Fruit fly (Drosophila melanogaster) whole organism, embryonic: Measurements from ENCODE around the gene CG43737.

Experiments
- ATbp ChIP-seq: fragments of 200-800 bp; sonication (Bioruptor generic); optimal IDR thresholded peaks from 2 replicates; lab custom pipeline; 2017; ENCODE audit warnings: missing biosample characterization, mild to moderate bottlenecking, missing genetic modification characterization, missing genetic modification reagents
- Atf-2 ChIP-seq: fragments of 200-800 bp; sonication (Bioruptor generic); optimal IDR thresholded peaks from 2 replicates; lab custom pipeline; 2016; ENCODE audit warnings: missing biosample characterization, missing genetic modification characterization
- Awh ChIP-seq: fragments of 200-800 bp; sonication (Bioruptor generic); IDR thresholded peaks from 2 replicates; pipeline ENCODE4, ENCODE4 v1.3.6; 2022; ENCODE audit warnings: missing biosample characterization, missing genetic modification characterization
- Bteb2 ChIP-seq: fragments of 200-800 bp; sonication (Bioruptor generic); optimal IDR thresholded peaks from 2 replicates; lab custom pipeline; 2016; ENCODE audit warnings: missing biosample characterization, missing genetic modification characterization
- CG10267 ChIP-seq: fragments of 200-800 bp; sonication (Bioruptor generic); optimal IDR thresholded peaks from 2 replicates; lab custom pipeline; 2018; ENCODE audit warnings: missing biosample characterization, mild to moderate bottlenecking, missing genetic modification characterization, moderate library complexity
- CG11093 ChIP-seq: fragments of 200-800 bp; sonication (Bioruptor generic); IDR thresholded peaks from 3 replicates; pipeline ENCODE4 v1.3.6; 2022; ENCODE audit warnings: missing biosample characterization, missing genetic modification characterization
- CG12104 ChIP-seq: fragments of 200-800 bp; sonication (Bioruptor generic); optimal IDR thresholded peaks from 3 replicates; lab custom pipeline; 2016; ENCODE audit warnings: missing biosample characterization, missing genetic modification characterization
- CG12769 ChIP-seq: fragments of 200-800 bp; sonication (Bioruptor generic); optimal IDR thresholded peaks from 2 replicates; lab custom pipeline; 2019; ENCODE audit warnings: missing biosample characterization, mild to moderate bottlenecking, missing genetic modification characterization, moderate library complexity
- CG14050 ChIP-seq: fragments of 200-800 bp; sonication (Bioruptor generic); IDR thresholded peaks from 3 replicates; pipeline ENCODE4 v1.3.6; 2022; ENCODE audit warnings: missing biosample characterization, missing genetic modification characterization
- CG1647 ChIP-seq: fragments of 200-800 bp; sonication (Bioruptor generic); optimal IDR thresholded peaks from 3 replicates; lab custom pipeline; 2016; ENCODE audit warnings: missing biosample characterization, missing genetic modification characterization
- CG30403 ChIP-seq: fragments of 200-800 bp; sonication (Bioruptor generic); optimal IDR thresholded peaks from 3 replicates; lab custom pipeline; 2016; ENCODE audit warnings: missing biosample characterization, missing genetic modification characterization
- CG31224 ChIP-seq: fragments of 200-800 bp; sonication (Bioruptor generic); IDR thresholded peaks from 2 replicates; pipeline ENCODE4 v1.3.6; 2022; ENCODE audit warnings: missing biosample characterization, missing genetic modification characterization
- CG4404 ChIP-seq: fragments of 200-800 bp; sonication (Bioruptor generic); IDR thresholded peaks from 2 replicates; pipeline ENCODE4 v1.3.6; 2022; ENCODE audit warnings: missing biosample characterization, missing genetic modification characterization
- CG6689 ChIP-seq: fragments of 200-800 bp; sonication (Bioruptor generic); IDR thresholded peaks from 2 replicates; pipeline ENCODE4 v1.3.6; 2022; ENCODE audit warnings: missing biosample characterization, missing genetic modification characterization
- CG8290 ChIP-seq, 3 experiments: fragments of 200-800 bp; sonication (Bioruptor generic); optimal IDR thresholded peaks; 2 replicates each; lab custom pipeline; 2016 to 2019; ENCODE audit warnings: missing biosample characterization in 3 of 3, missing genetic modification characterization in 3 of 3, mild to moderate bottlenecking in 2 of 3, moderate library complexity in 1 of 3
- CG8478 ChIP-seq: fragments of >200 bp; optimal IDR thresholded peaks from 2 replicates; lab custom pipeline; 2018
- CG9437 ChIP-seq: fragments of 200-800 bp; sonication (Bioruptor generic); optimal IDR thresholded peaks from 2 replicates; lab custom pipeline; 2018; ENCODE audit warnings: missing biosample characterization, mild to moderate bottlenecking, missing genetic modification characterization
- CG9727 ChIP-seq: fragments of 200-800 bp; sonication (Bioruptor generic); optimal IDR thresholded peaks from 3 replicates; lab custom pipeline; 2017; ENCODE audit warnings: missing biosample characterization, mild to moderate bottlenecking, missing genetic modification characterization
- Dek ChIP-seq: fragments of 200-800 bp; sonication (Bioruptor generic); optimal IDR thresholded peaks from 3 replicates; lab custom pipeline; 2019; ENCODE audit warnings: missing biosample characterization, mild to moderate bottlenecking, missing genetic modification characterization, moderate library complexity
- Dfd ChIP-seq, 2 experiments: fragments of >200 bp; optimal IDR thresholded peaks; 2 replicates each; lab custom pipeline; 2017; ENCODE audit warnings: missing biosample characterization in 2 of 2, missing genetic modification characterization in 2 of 2
- Doc3 ChIP-seq: fragments of 200-800 bp; sonication (Bioruptor generic); IDR thresholded peaks from 3 replicates; pipeline ENCODE4 v1.3.6; 2022; ENCODE audit warnings: missing biosample characterization, missing genetic modification characterization; ENCODE audit not compliant: partially characterized antibody
- Elba2 ChIP-seq: fragments of 200-800 bp; sonication (Bioruptor generic); optimal IDR thresholded peaks from 3 replicates; lab custom pipeline; 2016; ENCODE audit warnings: missing biosample characterization, missing genetic modification characterization
- HmgZ ChIP-seq: fragments of 200-800 bp; sonication (Bioruptor generic); optimal IDR thresholded peaks from 2 replicates; lab custom pipeline; 2018; ENCODE audit warnings: missing biosample characterization, mild to moderate bottlenecking, missing genetic modification characterization
- MBD-R2 ChIP-seq: fragments of 200-800 bp; sonication (Bioruptor generic); IDR thresholded peaks from 2 replicates; pipeline ENCODE4 v1.3.6; 2022; ENCODE audit warnings: missing biosample characterization, missing genetic modification characterization
- MTF-1 ChIP-seq: fragments of 200-800 bp; sonication (Bioruptor generic); optimal IDR thresholded peaks from 2 replicates; lab custom pipeline; 2018; ENCODE audit warnings: missing biosample characterization, mild to moderate bottlenecking, missing genetic modification characterization, borderline replicate concordance
- Mes4 ChIP-seq: fragments of 200-800 bp; sonication (Bioruptor generic); optimal IDR thresholded peaks from 2 replicates; lab custom pipeline; 2016; ENCODE audit warnings: missing biosample characterization, missing genetic modification characterization
- NK7.1 ChIP-seq: fragments of 200-800 bp; sonication (Bioruptor generic); optimal IDR thresholded peaks from 3 replicates; lab custom pipeline; 2016; ENCODE audit warnings: missing biosample characterization, missing genetic modification characterization
- Rx ChIP-seq: fragments of 200-800 bp; sonication (Bioruptor generic); IDR thresholded peaks from 2 replicates; pipeline ENCODE4 v1.3.6; 2022; ENCODE audit warnings: missing biosample characterization, missing genetic modification characterization
- Stat92E ChIP-seq, 3 experiments: fragments of >200 bp in 2 of 3; fragments of 200-800 bp in 1 of 3; sonication (Bioruptor generic) in 1 of 3; optimal IDR thresholded peaks; 2 replicates each; lab custom pipeline; 2017 to 2019; ENCODE audit warnings: missing biosample characterization in 3 of 3, missing genetic modification characterization in 3 of 3, mild to moderate bottlenecking in 1 of 3, moderate library complexity in 1 of 3
- Xrp1 ChIP-seq: fragments of 200-800 bp; sonication (Bioruptor generic); IDR thresholded peaks from 2 replicates; pipeline ENCODE4 v1.3.6; 2022; ENCODE audit warnings: missing biosample characterization, missing genetic modification characterization
- crc ChIP-seq: fragments of 200-800 bp; sonication (Bioruptor generic); optimal IDR thresholded peaks from 2 replicates; lab custom pipeline; 2016; ENCODE audit warnings: missing biosample characterization, missing genetic modification characterization
- cwo ChIP-seq: fragments of 200-800 bp; sonication (Bioruptor generic); optimal IDR thresholded peaks from 3 replicates; lab custom pipeline; 2017; ENCODE audit warnings: missing biosample characterization, missing genetic modification characterization, mild to moderate bottlenecking, moderate library complexity, missing genetic modification reagents
- dysf ChIP-seq: fragments of 200-800 bp; sonication (Bioruptor generic); IDR thresholded peaks from 3 replicates; pipeline ENCODE4 v1.3.6; 2022; ENCODE audit warnings: missing biosample characterization, missing genetic modification characterization
- en ChIP-seq: fragments of 200-800 bp; sonication (Bioruptor generic); optimal IDR thresholded peaks from 2 replicates; lab custom pipeline; 2016; ENCODE audit warnings: missing biosample characterization, missing genetic modification characterization
- exex ChIP-seq: fragments of 200-800 bp; sonication (Bioruptor generic); optimal IDR thresholded peaks from 4 replicates; lab custom pipeline; 2018; ENCODE audit warnings: missing biosample characterization, mild to moderate bottlenecking, missing genetic modification characterization, moderate library complexity
- eyg ChIP-seq: fragments of 200-800 bp; sonication (Bioruptor generic); optimal IDR thresholded peaks from 3 replicates; lab custom pipeline; 2016; ENCODE audit warnings: missing biosample characterization, missing genetic modification characterization
- ftz-f1 ChIP-seq: fragments of 200-800 bp; sonication (Bioruptor generic); optimal IDR thresholded peaks from 2 replicates; lab custom pipeline; 2016; ENCODE audit warnings: missing biosample characterization, missing genetic modification characterization
- fu2 ChIP-seq: fragments of 200-800 bp; sonication (Bioruptor generic); optimal IDR thresholded peaks from 2 replicates; lab custom pipeline; 2016; ENCODE audit warnings: missing biosample characterization, missing genetic modification characterization
- gem ChIP-seq: fragments of 200-800 bp; sonication (Bioruptor generic); optimal IDR thresholded peaks from 2 replicates; lab custom pipeline; 2019; ENCODE audit warnings: missing biosample characterization, mild to moderate bottlenecking, missing genetic modification characterization, moderate library complexity
- gro ChIP-seq: fragments of 200-800 bp; sonication (Bioruptor generic); optimal IDR thresholded peaks from 2 replicates; lab custom pipeline; 2016; ENCODE audit warnings: missing biosample characterization, missing genetic modification characterization
- ham ChIP-seq: fragments of 200-800 bp; sonication (Bioruptor generic); IDR thresholded peaks from 2 replicates; pipeline ENCODE4 v1.3.6; 2022; ENCODE audit warnings: missing biosample characterization, missing genetic modification characterization
- hb ChIP-seq: fragments of 200-800 bp; sonication (Bioruptor generic); IDR thresholded peaks from 3 replicates; pipeline ENCODE4 v1.3.6; 2022; ENCODE audit warnings: missing biosample characterization, missing genetic modification characterization; ENCODE audit not compliant: partially characterized antibody
- luna ChIP-seq: fragments of 200-800 bp; sonication (Bioruptor generic); optimal IDR thresholded peaks from 2 replicates; lab custom pipeline; 2016; ENCODE audit warnings: missing biosample characterization, missing genetic modification characterization
- psq ChIP-seq: fragments of 200-800 bp; sonication (Bioruptor generic); optimal IDR thresholded peaks from 2 replicates; lab custom pipeline; 2017; ENCODE audit warnings: missing biosample characterization, missing genetic modification characterization
- ro ChIP-seq: fragments of 200-800 bp; sonication (Bioruptor generic); IDR thresholded peaks from 2 replicates; pipeline ENCODE4 v1.3.6; 2022; ENCODE audit warnings: missing biosample characterization, missing genetic modification characterization
- shn ChIP-seq: fragments of 200-800 bp; sonication (Bioruptor generic); optimal IDR thresholded peaks from 3 replicates; lab custom pipeline; 2016; ENCODE audit warnings: missing biosample characterization, missing genetic modification characterization
- unpg ChIP-seq: fragments of 200-800 bp; sonication (Bioruptor generic); optimal IDR thresholded peaks from 3 replicates; lab custom pipeline; 2018; ENCODE audit warnings: missing biosample characterization, mild to moderate bottlenecking, missing genetic modification characterization, moderate library complexity
- usp ChIP-seq: fragments of >200 bp; optimal IDR thresholded peaks from 2 replicates; lab custom pipeline; 2017; ENCODE audit warnings: missing biosample characterization, missing genetic modification characterization
- zfh1 ChIP-seq: fragments of 200-800 bp; sonication (Bioruptor generic); IDR thresholded peaks from 3 replicates; pipeline ENCODE4 v1.3.6; 2022; ENCODE audit warnings: missing biosample characterization, missing genetic modification characterization

The CG43737 gene

DNA sequence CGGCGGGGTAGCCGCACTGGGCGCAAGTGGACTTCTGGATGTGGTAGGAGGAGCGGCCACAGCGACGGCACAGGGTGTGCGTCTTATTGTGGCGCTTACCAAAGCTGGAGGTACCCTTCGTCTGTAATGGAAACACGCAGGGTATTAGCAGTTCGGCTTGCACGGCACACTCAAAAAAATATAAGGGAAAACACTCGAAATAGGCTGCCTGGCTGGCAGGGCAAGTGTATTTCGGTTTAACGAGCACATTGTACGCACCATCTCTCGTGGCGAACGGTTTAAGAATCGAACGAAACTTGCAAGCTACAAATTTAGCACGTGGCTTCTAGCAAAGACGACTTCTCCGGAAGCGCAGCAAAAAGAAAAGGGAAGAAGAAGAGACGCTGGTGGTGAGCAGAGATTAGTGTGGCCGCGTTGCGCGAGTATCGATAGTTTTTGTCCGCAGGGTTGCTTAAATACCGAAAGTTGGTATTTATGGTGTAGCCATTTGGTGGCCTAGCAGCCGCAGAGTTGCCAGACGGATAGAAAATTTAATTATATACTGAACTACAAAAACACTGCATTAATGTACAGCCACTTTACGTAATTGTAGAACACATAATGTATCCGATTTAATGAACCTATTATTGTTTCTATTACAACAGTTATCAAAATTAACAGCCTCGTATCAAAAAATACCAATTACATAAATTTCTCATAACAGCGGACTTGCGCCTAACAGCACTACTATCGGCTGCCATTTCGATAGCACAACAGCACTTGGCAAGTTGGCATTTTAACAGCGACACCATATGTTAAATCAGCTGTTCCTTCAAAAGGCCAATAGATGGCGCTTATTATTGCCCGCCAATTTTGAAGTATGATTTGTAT lies 36.0 kb upstream of the CG43737 start, which contains the start of gene RpL37-1 (continued):
- peak; percentile 76 for TF ChIP-seq CG12104 (GFP tag; lab: Kevin White, UChicago)
- TF ChIP-seq Xrp1 (GFP tag; lab: Robert Waterston, UW) = peak; percentile 16; the same call in 1 of the 2 replicates
- peak; percentile 70; the same call in 2 of the 3 replicates for TF ChIP-seq dysf (GFP tag; lab: Robert Waterston, UW)
- peak; percentile 31 for TF ChIP-seq CG12769 (tag; lab: Kevin White, UChicago)
- TF ChIP-seq Bteb2 (GFP tag; lab: Kevin White, UChicago) = no peak
- peak; percentile 49 for TF ChIP-seq gem (tag; lab: Kevin White, UChicago)
- TF ChIP-seq Dfd (GFP tag; optimal IDR thresholded peaks at IDR 0.05; lab: Kevin White, UChicago) = no peak
- TF ChIP-seq CG9437 (GFP tag; lab: Kevin White, UChicago) = no peak
- peak; percentile 80 for TF ChIP-seq MTF-1 (GFP tag; lab: Kevin White, UChicago)
- peak; percentile 28 for TF ChIP-seq ATbp
- peak; percentile 15 for TF ChIP-seq CG1647 (GFP tag; lab: Kevin White, UChicago)
- TF ChIP-seq CG31224 (GFP tag; lab: Robert Waterston, UW) = 0 out of 2 replicates have a peak, but pooled peaks have one; percentile 16
- TF ChIP-seq CG30403 (GFP tag; lab: Kevin White, UChicago) = peak; percentile 66
- TF ChIP-seq unpg (GFP tag; lab: Kevin White, UChicago) = peak; percentile 57
- peak; percentile 39 for TF ChIP-seq crc (GFP tag; lab: Kevin White, UChicago)
- TF ChIP-seq en (GFP tag; lab: Kevin White, UChicago) = peak; percentile 42
- no peak for TF ChIP-seq ro (GFP tag; lab: Robert Waterston, UW)
- TF ChIP-seq Atf-2 (GFP tag; lab: Kevin White, UChicago) = peak; percentile 22
- peak; percentile 66 for TF ChIP-seq Rx (GFP tag; lab: Robert Waterston, UW)
- peak; percentile 56 for TF ChIP-seq eyg (GFP tag; lab: Kevin White, UChicago)
- TF ChIP-seq usp (GFP tag; lab: Kevin White, UChicago) = no peak
- peak; percentile 32 for TF ChIP-seq CG8290 (GFP tag; optimal IDR thresholded peaks at IDR 0.05; lab: Kevin White, UChicago)
- peak; percentile 48 to 66 for TF ChIP-seq CG8290 (tag; optimal IDR thresholded peaks at IDR 0.05; lab: Kevin White, UChicago)
- no peak for TF ChIP-seq CG6689 (GFP tag; lab: Robert Waterston, UW)
- TF ChIP-seq Elba2 (GFP tag; lab: Kevin White, UChicago) = no peak
- TF ChIP-seq hb = peak; percentile 61; the same call in 1 of the 3 replicates
- no peak; the same call in 1 of the 2 replicates for TF ChIP-seq Awh
- peak; percentile 29 for TF ChIP-seq fu2 (GFP tag; lab: Kevin White, UChicago)
- no peak for TF ChIP-seq NK7.1 (GFP tag; lab: Kevin White, UChicago)
- peak; percentile 4 for TF ChIP-seq ftz-f1
- TF ChIP-seq gro (GFP tag; lab: Kevin White, UChicago) = peak; percentile 52
- TF ChIP-seq ham (GFP tag; lab: Robert Waterston, UW) = no peak
- peak; percentile 49 for TF ChIP-seq MBD-R2
- peak; percentile 52; the same call in 2 of the 3 replicates for TF ChIP-seq Doc3 (GFP tag; lab: Robert Waterston, UW)
- TF ChIP-seq psq (GFP tag; lab: Kevin White, UChicago) = peak; percentile 2
- TF ChIP-seq Dek (tag; lab: Kevin White, UChicago) = peak; percentile 40
- TF ChIP-seq CG11093 (GFP tag; lab: Robert Waterston, UW) = no peak
- peak; percentile 41 for TF ChIP-seq luna (GFP tag; lab: Kevin White, UChicago)
- TF ChIP-seq CG4404 (GFP tag; lab: Robert Waterston, UW) = no peak
- TF ChIP-seq CG10267 (tag; lab: Kevin White, UChicago) = peak; percentile 70
- peak; percentile 81 for TF ChIP-seq CG9727 (GFP tag; lab: Kevin White, UChicago)
- TF ChIP-seq CG14050 (GFP tag; lab: Robert Waterston, UW) = no peak; the same call in 2 of the 3 replicates
- TF ChIP-seq shn (GFP tag; lab: Kevin White, UChicago) = peak; percentile 57
- no peak for TF ChIP-seq CG8478
- peak in 1 of 3 experiments; percentile 27 for TF ChIP-seq Stat92E (GFP tag; optimal IDR thresholded peaks at IDR 0.05; lab: Kevin White, UChicago)
- peak; percentile 90 for TF ChIP-seq Mes4 (GFP tag; lab: Kevin White, UChicago)
- TF ChIP-seq exex (tag; lab: Kevin White, UChicago) = no peak
- TF ChIP-seq cwo (GFP tag; lab: Kevin White, UChicago) = peak; percentile 1
- TF ChIP-seq zfh1 (GFP tag; lab: Robert Waterston, UW) = peak; percentile 64; the same call in 2 of the 3 replicates
- TF ChIP-seq HmgZ = peak; percentile 18
